Worm (Caenorhabditis elegans) whole organism, L4 larva: ENCODE measurements around the gene atg-13.

Experiments used
- F10B5.3 ChIP-seq: sonication (generic microtip); optimal IDR thresholded peaks from 2 replicates; lab custom pipeline; 2016; ENCODE audit warnings: mild to moderate bottlenecking, missing genetic modification characterization, missing compliant biosample characterization
- F49E8.2 ChIP-seq: sonication (generic microtip); optimal IDR thresholded peaks from 2 replicates; lab custom pipeline; 2016; ENCODE audit warnings: missing compliant biosample characterization, mild to moderate bottlenecking, missing genetic modification characterization, borderline replicate concordance
- Y48G9A.11 ChIP-seq: fragments of 200-800 bp; sonication (Bioruptor generic); IDR thresholded peaks from 2 replicates; pipeline ENCODE4 v1.3.6; 2022; ENCODE audit warnings: missing genetic modification reagents, missing genetic modification characterization, missing compliant biosample characterization
- Y5F2A.4 ChIP-seq: fragments of 200-800 bp; sonication (Bioruptor generic); optimal IDR thresholded peaks from 2 replicates; lab custom pipeline; 2018; ENCODE audit warnings: mild to moderate bottlenecking, missing genetic modification characterization, missing compliant biosample characterization
- aha-1 ChIP-seq: fragments of 150-350 bp; peaks from one replicate; lab custom pipeline; 2014; ENCODE audit warnings: missing biosample characterization, missing genetic modification characterization
- ceh-20 ChIP-seq: fragments of 200-800 bp; sonication (Bioruptor generic); IDR thresholded peaks from 2 replicates; pipeline ENCODE4 v1.3.6; 2022; ENCODE audit warnings: missing genetic modification reagents, missing genetic modification characterization, missing compliant biosample characterization
- ceh-44 ChIP-seq: fragments of 200-800 bp; sonication (Bioruptor generic); IDR thresholded peaks from 2 replicates; pipeline ENCODE4 v1.3.6; 2022; ENCODE audit warnings: missing genetic modification reagents, missing genetic modification characterization, missing compliant biosample characterization
- daf-8 ChIP-seq: fragments of 200-800 bp; sonication (Bioruptor generic); IDR thresholded peaks from 2 replicates; pipeline ENCODE4 v1.3.6; 2022; ENCODE audit warnings: missing genetic modification characterization, missing compliant biosample characterization
- dmd-6 ChIP-seq: fragments of 200-800 bp; sonication (Bioruptor generic); IDR thresholded peaks from 2 replicates; pipeline ENCODE4 v1.3.6; 2022; ENCODE audit warnings: missing genetic modification reagents, missing genetic modification characterization, missing compliant biosample characterization
- dmd-9 ChIP-seq: fragments of 200-800 bp; sonication (Bioruptor generic); IDR thresholded peaks from 2 replicates; pipeline ENCODE4 v1.3.6; 2022; ENCODE audit warnings: missing genetic modification reagents, missing genetic modification characterization, missing compliant biosample characterization
- egl-27 ChIP-seq: sonication (generic microtip); optimal IDR thresholded peaks from 3 replicates; lab custom pipeline; 2017; ENCODE audit warnings: missing biosample characterization, missing genetic modification reagents, missing genetic modification characterization
- fkh-10 ChIP-seq: fragments of 150-350 bp; optimal IDR thresholded peaks from 2 replicates; lab custom pipeline; 2014; ENCODE audit warnings: missing biosample characterization, missing genetic modification reagents, missing genetic modification characterization
- fos-1 ChIP-seq: fragments of 150-350 bp; optimal IDR thresholded peaks from 2 replicates; lab custom pipeline; 2014; ENCODE audit warnings: missing biosample characterization, missing genetic modification characterization
- hmg-1.1 ChIP-seq: fragments of 200-800 bp; sonication (Bioruptor generic); IDR thresholded peaks from 2 replicates; pipeline ENCODE4 v1.3.6; 2022; ENCODE audit warnings: missing genetic modification reagents, missing genetic modification characterization, missing compliant biosample characterization
- lim-7 ChIP-seq: fragments of 200-800 bp; sonication (Bioruptor generic); IDR thresholded peaks from 2 replicates; pipeline ENCODE4 v1.3.6; 2022; ENCODE audit warnings: missing genetic modification characterization, missing compliant biosample characterization
- lin-1 ChIP-seq: fragments of 200-800 bp; sonication (Bioruptor generic); IDR thresholded peaks from 2 replicates; pipeline ENCODE4 v1.3.6; 2022; ENCODE audit warnings: missing genetic modification reagents, missing genetic modification characterization, missing compliant biosample characterization
- lsy-2 ChIP-seq, 2 experiments: fragments of 150-350 bp in 1 of 2; sonication (generic microtip) in 1 of 2; optimal IDR thresholded peaks; 2 replicates each; lab custom pipeline; 2014 to 2017; ENCODE audit warnings: missing biosample characterization in 2 of 2, missing genetic modification characterization in 2 of 2
- madf-5 ChIP-seq, 2 experiments: fragments of 200-800 bp; sonication (Bioruptor generic); IDR thresholded peaks; 2 replicates each; pipeline ENCODE4 v1.3.6; 2022; ENCODE audit warnings: missing compliant biosample characterization in 2 of 2, missing genetic modification characterization in 2 of 2
- mdl-1 ChIP-seq, 2 experiments: fragments of 150-350 bp in 1 of 2; sonication (generic microtip) in 1 of 2; optimal IDR thresholded peaks; 2 replicates each; lab custom pipeline; 2014 to 2017; ENCODE audit warnings: missing biosample characterization in 2 of 2, missing genetic modification characterization in 2 of 2
- mdt-29 ChIP-seq: fragments of 200-800 bp; sonication (Bioruptor generic); IDR thresholded peaks from 2 replicates; pipeline ENCODE4 v1.3.6; 2022; ENCODE audit warnings: missing genetic modification reagents, missing genetic modification characterization, missing compliant biosample characterization
- nhr-11 ChIP-seq: fragments of 150-350 bp; optimal IDR thresholded peaks from 2 replicates; lab custom pipeline; 2014; ENCODE audit warnings: missing biosample characterization, missing genetic modification characterization
- nhr-25 ChIP-seq: sonication (generic microtip); optimal IDR thresholded peaks from 2 replicates; lab custom pipeline; 2017; ENCODE audit warnings: missing genetic modification characterization, mild to moderate bottlenecking, missing compliant biosample characterization, antibody characterized with exemption, moderate library complexity, borderline replicate concordance; ENCODE audit not compliant: insufficient read depth
- nhr-42 ChIP-seq: fragments of 200-800 bp; sonication (Bioruptor generic); IDR thresholded peaks from 2 replicates; pipeline ENCODE4 v1.3.6; 2022; ENCODE audit warnings: missing genetic modification characterization, missing compliant biosample characterization
- nhr-6 ChIP-seq: fragments of 150-350 bp; optimal IDR thresholded peaks from 2 replicates; lab custom pipeline; 2014; ENCODE audit warnings: missing biosample characterization, missing genetic modification characterization
- rbr-2 ChIP-seq: sonication (generic microtip); optimal IDR thresholded peaks from 2 replicates; lab custom pipeline; 2016; ENCODE audit warnings: missing genotype, missing genetic modification characterization, missing compliant biosample characterization
- set-16 ChIP-seq: fragments of 200-800 bp; sonication (Bioruptor generic); IDR thresholded peaks from 2 replicates; pipeline ENCODE4 v1.3.6; 2022; ENCODE audit warnings: missing genetic modification reagents, missing genetic modification characterization, missing compliant biosample characterization
- snpc-1.2 ChIP-seq: fragments of 200-800 bp; sonication (Bioruptor generic); IDR thresholded peaks from 2 replicates; pipeline ENCODE4 v1.3.6; 2022; ENCODE audit warnings: missing genetic modification reagents, missing genetic modification characterization, missing compliant biosample characterization
- unc-130 ChIP-seq: sonication (generic microtip); optimal IDR thresholded peaks from 2 replicates; lab custom pipeline; 2016; ENCODE audit warnings: missing genetic modification reagents, missing genetic modification characterization, missing compliant biosample characterization
- unc-39 ChIP-seq: sonication (generic microtip); optimal IDR thresholded peaks from 2 replicates; lab custom pipeline; 2017; ENCODE audit warnings: missing biosample characterization, missing genetic modification characterization
- unc-62 ChIP-seq, 3 experiments: fragments of 150-350 bp in 1 of 3; sonication (generic microtip); optimal IDR thresholded peaks in 2 of 3; peaks in 1 of 3; 1 replicate in 1 of 3; 2 replicates in 2 of 3; lab custom pipeline; 2014 to 2017; ENCODE audit warnings: missing biosample characterization in 3 of 3, missing genetic modification characterization in 3 of 3, missing genetic modification reagents in 3 of 3, missing genotype in 1 of 3
- vab-7 ChIP-seq: fragments of 200-800 bp; sonication (Bioruptor generic); IDR thresholded peaks from 2 replicates; pipeline ENCODE4 v1.3.6; 2022; ENCODE audit warnings: missing genetic modification reagents, missing genetic modification characterization, missing compliant biosample characterization
- zfp-2 ChIP-seq: sonication (generic microtip); optimal IDR thresholded peaks from 2 replicates; lab custom pipeline; 2016; ENCODE audit warnings: mild to moderate bottlenecking, missing genetic modification characterization, missing compliant biosample characterization
- zfp-3 ChIP-seq: fragments of 200-800 bp; sonication (Bioruptor generic); conservative IDR thresholded peaks from 2 replicates; pipeline ENCODE4 v1.3.6; 2022; ENCODE audit warnings: missing genetic modification reagents, missing genetic modification characterization, missing compliant biosample characterization
- ztf-11 ChIP-seq: fragments of 150-350 bp; optimal IDR thresholded peaks from 2 replicates; lab custom pipeline; 2014; ENCODE audit warnings: missing biosample characterization, missing genetic modification characterization

The atg-13 gene

ce11 chrIII:8121923-8122322 is 36.1 kb downstream of the atg-13 start:
- TF ChIP-seq Y5F2A.4 (no peak), lin-1 (no peak), lim-7 (GFP tag; lab: Robert Waterston, UW) (no peak), egl-27 (tag; lab: Kevin White, UChicago) (no peak), hmg-1.1 (GFP tag; lab: Robert Waterston, UW) (no peak), lsy-2 (tag; optimal IDR thresholded peaks at IDR 0.05; lab: Kevin White, UChicago) (peak in 1 of 2 experiments; percentile 36), zfp-3 (GFP tag; lab: Robert Waterston, UW) (no peak), nhr-11 (tag; lab: Kevin White, UChicago) (peak; percentile 6), madf-5 (GFP tag; IDR thresholded peaks at IDR 0.05; lab: Robert Waterston, UW) (no peak), daf-8 (GFP tag; lab: Robert Waterston, UW) (no peak), aha-1 (tag; lab: Kevin White, UChicago) (peak; percentile 51), snpc-1.2 (GFP tag; lab: Robert Waterston, UW) (no peak)

ce11 chrIII:8121132-8121531 is 36.9 kb downstream of the atg-13 start, which contains the start of gene gei-8:
gei-8 (minus strand) TSS chrIII:8121232.
- TF ChIP-seq rbr-2 (no peak), snpc-1.2 (GFP tag; lab: Robert Waterston, UW) (no peak), egl-27 (tag; lab: Kevin White, UChicago) (no peak), mdt-29 (GFP tag; lab: Robert Waterston, UW) (no peak), unc-130 (GFP tag; lab: Kevin White, UChicago) (no peak), unc-62 (GFP tag; optimal IDR thresholded peaks at IDR 0.05 in 1 of 2; lab: Kevin White, UChicago) (peak in 1 of 2 experiments; percentile 17), unc-62 (tag; optimal IDR thresholded peaks at IDR 0.05; lab: Kevin White, UChicago) (no peak), ceh-20 (GFP tag; lab: Robert Waterston, UW) (no peak), dmd-6 (GFP tag; lab: Robert Waterston, UW) (no peak)

- TF ChIP-seq mdl-1 (tag; optimal IDR thresholded peaks at IDR 0.05; lab: Kevin White, UChicago): no peak
- TF ChIP-seq ceh-44 (GFP tag; lab: Robert Waterston, UW): no peak
- no peak for TF ChIP-seq zfp-2
- peak; percentile 83 for TF ChIP-seq set-16
- no peak for TF ChIP-seq F49E8.2 (tag; lab: Kevin White, UChicago)
- no peak for TF ChIP-seq hmg-1.1 (GFP tag; lab: Robert Waterston, UW)
- TF ChIP-seq, all 104 proteins: peak for 1
These were observed 40.8 kb downstream of the atg-13 start for ce11 chrIII:8117155-8117554.

ce11 chrIII:8115877-8116276 is 42.1 kb downstream of the atg-13 start:
- TF ChIP-seq unc-39 (tag; lab: Kevin White, UChicago) (no peak), Y48G9A.11 (GFP tag; lab: Robert Waterston, UW) (no peak), vab-7 (GFP tag; lab: Robert Waterston, UW) (no peak), madf-5 (GFP tag; IDR thresholded peaks at IDR 0.05; lab: Robert Waterston, UW) (0 out of 4 replicates have a peak, but pooled peaks of 1 of the 2 experiments have one; percentile 27), set-16 (peak; percentile 59), nhr-42 (GFP tag; lab: Robert Waterston, UW) (no peak), unc-130 (GFP tag; lab: Kevin White, UChicago) (no peak), lim-7 (GFP tag; lab: Robert Waterston, UW) (0 out of 2 replicates have a peak, but pooled peaks have one; percentile 36), nhr-25 (tag; lab: Kevin White, UChicago) (no peak), fos-1 (no peak), fkh-10 (no peak), F10B5.3 (tag; lab: Kevin White, UChicago) (no peak)
- TF ChIP-seq, all 104 proteins: peak for 3

ce11 chrIII:8111347-8111746 is 46.6 kb downstream of the atg-13 start:
- no peak for TF ChIP-seq ceh-44 (GFP tag; lab: Robert Waterston, UW)
- no peak for TF ChIP-seq nhr-6 (tag; lab: Kevin White, UChicago)
- TF ChIP-seq ztf-11: no peak
- TF ChIP-seq Y48G9A.11 (GFP tag; lab: Robert Waterston, UW): no peak
- TF ChIP-seq aha-1 (tag; lab: Kevin White, UChicago): peak; percentile 63
- TF ChIP-seq daf-8 (GFP tag; lab: Robert Waterston, UW): no peak
- TF ChIP-seq dmd-9 (GFP tag; lab: Robert Waterston, UW): no peak
- TF ChIP-seq snpc-1.2 (GFP tag; lab: Robert Waterston, UW): no peak
- no peak for TF ChIP-seq dmd-6 (GFP tag; lab: Robert Waterston, UW)
- peak in 1 of 2 experiments; percentile 52 for TF ChIP-seq unc-62 (GFP tag; optimal IDR thresholded peaks at IDR 0.05 in 1 of 2; lab: Kevin White, UChicago)
- TF ChIP-seq unc-62 (tag; optimal IDR thresholded peaks at IDR 0.05; lab: Kevin White, UChicago): no peak
- TF ChIP-seq, all 104 proteins: peak for 2
